Fruit fly (Drosophila melanogaster): Measurements from ENCODE around the gene Pgcl.

- TF ChIP-seq fru (GFP tag; optimal IDR thresholded peaks at IDR 0.05) (no peak), Mio (GFP tag; optimal IDR thresholded peaks at IDR 0.05) (no peak)
These were observed at the start of gene Pgcl for dm6 chrX:437404-437803.

Measured in whole organism, wandering third instar larva.